Fruit fly (Drosophila melanogaster) whole organism, adult: ENCODE data around the gene Hipk.

Experiments
- CG11617 ChIP-seq: fragments of 200-800 bp; sonication (Bioruptor generic); optimal IDR thresholded peaks from 2 replicates; lab custom pipeline; 2017; ENCODE audit warnings: mild to moderate bottlenecking, missing biosample characterization, missing genetic modification reagents, missing genetic modification characterization
- CG12768 ChIP-seq: fragments of 200-800 bp; sonication (Bioruptor generic); optimal IDR thresholded peaks from 2 replicates; lab custom pipeline; 2017; ENCODE audit warnings: missing biosample characterization, missing genetic modification characterization, mild to moderate bottlenecking, moderate library complexity, missing genetic modification reagents
- CG14711 ChIP-seq: fragments of 200-800 bp; sonication (Bioruptor generic); optimal IDR thresholded peaks from 2 replicates; lab custom pipeline; 2018; ENCODE audit warnings: missing biosample characterization, mild to moderate bottlenecking, missing genetic modification characterization, moderate library complexity
- CG1620 ChIP-seq: fragments of 200-800 bp; sonication (Bioruptor generic); optimal IDR thresholded peaks from 2 replicates; lab custom pipeline; 2016; ENCODE audit warnings: missing biosample characterization, missing genetic modification characterization
- CG33017 ChIP-seq: fragments of 200-800 bp; sonication (Bioruptor generic); optimal IDR thresholded peaks from 2 replicates; lab custom pipeline; 2018; ENCODE audit warnings: missing biosample characterization, mild to moderate bottlenecking, missing genetic modification characterization, moderate library complexity
- CG5204 ChIP-seq: fragments of 200-800 bp; sonication (Bioruptor generic); optimal IDR thresholded peaks from 2 replicates; lab custom pipeline; 2016; ENCODE audit warnings: missing biosample characterization, missing genetic modification characterization
- CG7045 ChIP-seq: fragments of 200-800 bp; sonication (Bioruptor generic); optimal IDR thresholded peaks from 2 replicates; lab custom pipeline; 2017; ENCODE audit warnings: missing biosample characterization, mild to moderate bottlenecking, missing genetic modification characterization
- CG7101 ChIP-seq: fragments of 200-800 bp; sonication (Bioruptor generic); optimal IDR thresholded peaks from 2 replicates; lab custom pipeline; 2018; ENCODE audit warnings: missing biosample characterization, mild to moderate bottlenecking, missing genetic modification characterization, moderate library complexity
- Clk ChIP-seq: fragments of 200-800 bp; sonication (Bioruptor generic); optimal IDR thresholded peaks from 2 replicates; lab custom pipeline; 2017; ENCODE audit warnings: missing biosample characterization, missing genetic modification characterization
- Crg-1 ChIP-seq: fragments of 200-800 bp; sonication (Bioruptor generic); optimal IDR thresholded peaks from 2 replicates; lab custom pipeline; 2016; ENCODE audit warnings: missing biosample characterization, missing genetic modification characterization
- Hr96 ChIP-seq: fragments of 200-800 bp; sonication (Bioruptor generic); optimal IDR thresholded peaks from 2 replicates; lab custom pipeline; 2016; ENCODE audit warnings: missing biosample characterization, missing genetic modification characterization
- Mnt ChIP-seq: fragments of 200-800 bp; sonication (Bioruptor generic); optimal IDR thresholded peaks from 2 replicates; lab custom pipeline; 2016; ENCODE audit warnings: missing biosample characterization, mild to moderate bottlenecking, missing genetic modification characterization
- bab1 ChIP-seq: fragments of 200-800 bp; sonication (Bioruptor generic); optimal IDR thresholded peaks from 3 replicates; lab custom pipeline; 2019; ENCODE audit warnings: missing biosample characterization, mild to moderate bottlenecking, missing genetic modification characterization, moderate library complexity
- cic ChIP-seq: fragments of 200-800 bp; sonication (Bioruptor generic); optimal IDR thresholded peaks from 2 replicates; lab custom pipeline; 2017; ENCODE audit warnings: missing biosample characterization, mild to moderate bottlenecking, missing genetic modification characterization, moderate library complexity
- cnc ChIP-seq, 2 experiments: fragments of >200 bp; optimal IDR thresholded peaks; 2 replicates each; lab custom pipeline; 2017
- kay ChIP-seq: fragments of 200-800 bp; sonication (Bioruptor generic); peaks from one replicate; lab custom pipeline; 2016; ENCODE audit warnings: missing biosample characterization, missing genetic modification characterization, borderline replicate concordance
- ovo ChIP-seq: fragments of 200-800 bp; sonication (Bioruptor generic); optimal IDR thresholded peaks from 2 replicates; lab custom pipeline; 2016; ENCODE audit warnings: missing biosample characterization, missing genetic modification characterization
- pad ChIP-seq: fragments of 200-800 bp; sonication (Bioruptor generic); optimal IDR thresholded peaks from 3 replicates; lab custom pipeline; 2017; ENCODE audit warnings: missing biosample characterization, missing genetic modification characterization, mild to moderate bottlenecking, moderate library complexity, missing genetic modification reagents
- tj ChIP-seq: fragments of 200-800 bp; sonication (Bioruptor generic); optimal IDR thresholded peaks from 3 replicates; lab custom pipeline; 2017; ENCODE audit warnings: missing biosample characterization, mild to moderate bottlenecking, missing genetic modification characterization, moderate library complexity
- toe ChIP-seq: fragments of 200-800 bp; sonication (Bioruptor generic); optimal IDR thresholded peaks from 2 replicates; lab custom pipeline; 2016; ENCODE audit warnings: missing biosample characterization, missing genetic modification characterization

The Hipk gene

DNA sequence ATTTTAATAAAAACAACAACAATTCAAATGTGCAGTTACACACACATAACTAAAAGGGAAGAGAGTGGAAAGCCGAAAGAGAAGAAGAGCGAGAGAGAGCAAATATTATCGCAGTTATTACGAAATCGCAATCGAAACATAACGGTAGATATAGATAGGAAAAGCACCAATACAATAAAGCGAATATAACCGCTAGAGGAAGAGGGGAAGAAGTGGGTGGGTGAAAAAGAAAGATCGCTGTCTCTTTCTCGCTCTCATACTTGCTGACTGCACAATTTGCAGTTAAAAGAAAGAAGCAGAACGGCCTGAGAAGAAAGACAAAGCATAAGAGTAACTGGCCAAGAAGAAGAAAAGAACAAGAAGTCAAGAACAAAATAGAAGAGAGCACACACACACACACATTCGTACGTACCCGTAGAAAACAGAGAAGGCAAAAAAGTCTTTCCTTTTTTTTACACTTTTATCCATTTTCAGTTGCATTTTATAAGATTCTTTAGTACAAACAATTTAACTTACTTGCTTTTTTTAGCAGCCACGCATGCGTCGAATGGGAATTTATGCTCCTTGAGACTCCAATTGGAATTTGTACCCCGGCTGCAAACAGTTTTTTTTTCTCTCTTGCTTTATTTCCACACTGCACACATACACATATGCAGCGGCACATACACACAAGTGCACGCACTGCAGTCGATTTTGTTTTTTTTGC is 3.3 kb upstream of the Hipk start:
- TF ChIP-seq tj (GFP tag; lab: Kevin White, UChicago) (peak; percentile 91), bab1 (no peak), pad (GFP tag; lab: Kevin White, UChicago) (peak; percentile 98), Clk (GFP tag; lab: Kevin White, UChicago) (no peak), CG12768 (GFP tag; lab: Kevin White, UChicago) (peak; percentile 43), ovo (GFP tag; lab: Kevin White, UChicago) (peak; percentile 91), CG5204 (no peak)

DNA sequence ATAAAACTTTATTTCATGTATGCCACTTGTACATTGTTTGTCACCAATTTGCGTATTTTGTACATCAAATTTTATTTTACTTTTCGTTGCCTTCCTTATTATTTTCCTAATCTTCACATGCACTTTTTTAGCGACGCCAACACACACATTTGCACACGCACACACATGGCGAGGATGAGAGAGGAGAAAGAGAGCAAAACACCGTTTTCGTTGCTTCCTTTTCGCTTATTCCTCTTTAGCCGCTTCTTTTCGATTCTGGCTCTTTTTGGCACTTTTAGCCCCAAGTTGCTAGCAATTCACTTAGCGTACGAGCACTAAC is 2.8 kb upstream of the Hipk start:
- TF ChIP-seq CG5204 = no peak
- no peak for TF ChIP-seq cnc (optimal IDR thresholded peaks at IDR 0.05; lab: Kevin White, UChicago)

DNA sequence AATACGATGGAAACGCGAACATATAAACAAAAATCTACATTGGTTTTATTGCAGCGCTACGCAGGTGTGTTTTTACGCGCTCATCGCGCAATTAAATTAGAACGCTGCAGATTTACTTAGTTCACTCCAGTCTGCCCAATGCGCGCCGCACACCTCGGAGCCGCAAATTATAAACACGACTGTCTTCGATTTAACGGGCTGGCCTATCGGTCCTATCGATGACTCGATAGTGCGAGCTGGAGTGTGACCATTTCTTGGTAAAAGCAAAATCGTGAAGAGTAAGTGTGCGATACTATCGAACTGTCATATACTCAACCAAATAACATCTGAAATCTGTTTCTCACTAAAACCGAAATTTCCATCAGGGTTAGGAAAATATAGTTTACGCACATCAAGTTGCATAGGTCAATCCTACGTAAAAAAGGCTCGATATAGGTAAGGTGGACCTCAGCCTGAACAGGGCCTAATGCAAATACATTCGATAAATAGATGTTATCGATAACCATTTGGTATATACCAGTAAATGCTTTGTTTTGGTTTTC is 2.4 kb upstream of the Hipk start, which contains the start of the genes klar and BORCS6:
Gene klar, minus strand, starts transcription at position 183 of the 542 bp plus-strand sequence.
Gene BORCS6, plus strand, starts transcription at position 420 of the 542 bp plus-strand sequence.
- peak; percentile 78 for TF ChIP-seq Hr96 (GFP tag; lab: Kevin White, UChicago)
- peak; percentile 54 for TF ChIP-seq CG7101 (tag; lab: Kevin White, UChicago)
- TF ChIP-seq ovo (GFP tag; lab: Kevin White, UChicago) = peak; percentile 48
- peak; percentile 73 for TF ChIP-seq Mnt (GFP tag; lab: Kevin White, UChicago)
- no peak for TF ChIP-seq CG5204
- TF ChIP-seq toe (GFP tag; lab: Kevin White, UChicago) = no peak
- TF ChIP-seq Clk (GFP tag; lab: Kevin White, UChicago) = no peak
- TF ChIP-seq cic = peak; percentile 35
- peak; percentile 4 for TF ChIP-seq pad (GFP tag; lab: Kevin White, UChicago)
- peak; percentile 46 for TF ChIP-seq CG1620 (GFP tag; lab: Kevin White, UChicago)
- TF ChIP-seq CG11617 (GFP tag; lab: Kevin White, UChicago) = peak; percentile 14
- TF ChIP-seq kay (GFP tag; lab: Kevin White, UChicago) = no peak
- TF ChIP-seq CG14711 (tag; lab: Kevin White, UChicago) = peak; percentile 46
- no peak for TF ChIP-seq cnc (optimal IDR thresholded peaks at IDR 0.05; lab: Kevin White, UChicago)
- TF ChIP-seq bab1 = peak; percentile 72
- no peak for TF ChIP-seq CG12768 (GFP tag; lab: Kevin White, UChicago)
- no peak for TF ChIP-seq CG33017 (tag; lab: Kevin White, UChicago)
- TF ChIP-seq Crg-1 (GFP tag; lab: Kevin White, UChicago) = no peak
- TF ChIP-seq CG7045 (GFP tag; lab: Kevin White, UChicago) = peak; percentile 27
- peak; percentile 40 for TF ChIP-seq tj (GFP tag; lab: Kevin White, UChicago)

DNA sequence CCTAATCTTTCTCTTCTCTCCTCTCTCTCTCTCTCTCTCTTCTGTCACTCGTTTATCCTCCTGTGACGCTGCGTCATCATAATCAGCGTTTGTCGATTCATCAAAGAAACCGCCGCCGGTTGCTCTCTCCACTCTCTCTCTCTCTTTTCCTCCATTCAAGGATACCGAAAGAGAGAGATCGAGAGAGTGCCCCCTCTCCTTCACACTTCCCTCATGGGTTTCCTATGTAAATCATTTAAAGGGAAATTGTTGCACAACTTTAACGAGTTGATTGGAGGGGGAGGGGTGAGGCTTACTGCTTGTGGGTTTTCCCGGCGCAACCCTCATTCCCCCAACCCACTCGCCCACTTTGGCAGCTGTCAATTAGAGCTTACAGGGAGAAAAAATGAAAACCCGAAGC is 1.3 kb downstream of the Hipk start:
- TF ChIP-seq tj (GFP tag; lab: Kevin White, UChicago) (peak; percentile 32), CG12768 (GFP tag; lab: Kevin White, UChicago) (peak; percentile 30), cic (no peak)

DNA sequence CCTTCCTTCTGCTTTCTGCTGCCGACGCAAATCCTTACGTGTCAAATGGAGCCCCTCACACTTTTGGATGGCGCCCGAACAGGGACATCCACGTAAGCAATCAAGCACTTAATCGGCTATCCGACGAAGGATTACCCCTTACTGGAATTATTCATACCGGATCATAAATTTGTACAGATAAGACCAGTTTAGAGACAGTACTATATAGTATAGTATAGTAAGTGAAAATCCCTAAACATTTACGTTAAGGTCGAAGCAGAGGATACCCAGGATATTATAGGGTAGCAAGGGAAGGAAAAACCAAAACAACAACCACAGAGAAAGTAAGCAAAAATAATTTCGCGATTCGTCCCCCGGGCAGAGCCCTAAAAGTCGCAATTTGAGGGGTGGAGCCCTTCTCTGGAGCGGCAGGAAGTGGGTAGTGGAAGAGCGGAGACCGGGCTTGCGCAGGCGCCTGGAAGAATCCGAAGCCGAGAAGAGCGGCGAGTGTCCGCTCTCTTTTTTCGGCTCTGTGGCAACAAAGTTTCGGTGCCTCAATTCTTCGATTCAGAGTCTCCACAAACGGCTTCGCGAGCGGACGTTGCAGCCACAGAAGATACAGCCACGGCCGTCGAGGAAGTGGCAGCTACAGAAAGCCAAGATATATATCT is 2.8 kb downstream of the Hipk start:
- peak; percentile 51 for TF ChIP-seq CG14711 (tag; lab: Kevin White, UChicago)
- no peak for TF ChIP-seq Hr96 (GFP tag; lab: Kevin White, UChicago)
- peak; percentile 2 for TF ChIP-seq cic
- TF ChIP-seq pad (GFP tag; lab: Kevin White, UChicago) = no peak
- no peak for TF ChIP-seq CG1620 (GFP tag; lab: Kevin White, UChicago)
- TF ChIP-seq Clk (GFP tag; lab: Kevin White, UChicago) = no peak
- TF ChIP-seq CG7101 (tag; lab: Kevin White, UChicago) = peak; percentile 46
- TF ChIP-seq toe (GFP tag; lab: Kevin White, UChicago) = no peak
- TF ChIP-seq Mnt (GFP tag; lab: Kevin White, UChicago) = no peak
- no peak for TF ChIP-seq cnc (optimal IDR thresholded peaks at IDR 0.05; lab: Kevin White, UChicago)
- no peak for TF ChIP-seq kay (GFP tag; lab: Kevin White, UChicago)
- TF ChIP-seq CG5204 = no peak
- TF ChIP-seq Crg-1 (GFP tag; lab: Kevin White, UChicago) = no peak
- TF ChIP-seq CG33017 (tag; lab: Kevin White, UChicago) = peak; percentile 77
- peak; percentile 50 for TF ChIP-seq CG7045 (GFP tag; lab: Kevin White, UChicago)
- peak; percentile 39 for TF ChIP-seq CG12768 (GFP tag; lab: Kevin White, UChicago)
- TF ChIP-seq ovo (GFP tag; lab: Kevin White, UChicago) = no peak
- TF ChIP-seq tj (GFP tag; lab: Kevin White, UChicago) = peak; percentile 7
- TF ChIP-seq bab1 = no peak
- no peak for TF ChIP-seq CG11617 (GFP tag; lab: Kevin White, UChicago)

DNA sequence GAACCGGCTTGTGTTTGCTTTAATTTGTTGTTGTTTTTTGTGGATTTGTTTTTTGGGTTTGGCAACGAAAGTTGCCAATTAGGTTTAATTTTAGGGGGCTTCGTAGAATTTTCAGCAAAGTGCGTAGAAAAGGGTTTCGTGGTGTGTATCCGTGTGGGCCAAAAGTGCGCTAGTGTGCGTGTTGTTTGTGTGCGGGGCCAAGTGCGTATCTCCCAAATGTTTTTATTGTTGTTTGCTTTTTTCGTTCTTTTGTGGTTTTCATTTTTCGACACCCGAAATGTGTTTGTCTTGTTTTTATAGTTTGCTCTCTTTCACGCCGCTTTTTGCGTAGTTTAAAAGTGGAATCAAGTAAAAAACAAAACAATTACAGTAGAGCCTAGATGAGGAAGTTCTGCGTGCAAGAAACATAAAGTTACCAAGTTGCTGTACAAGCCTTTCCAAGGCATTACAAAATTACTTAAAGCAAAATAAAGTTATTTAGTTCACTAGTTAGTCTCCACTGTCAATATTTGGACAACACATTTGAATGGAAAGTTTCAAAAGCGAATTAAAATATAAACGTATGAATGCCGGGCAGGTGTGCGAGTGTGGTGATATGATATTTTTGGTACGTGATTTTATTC is 4.1 kb downstream of the Hipk start:
- TF ChIP-seq cic = no peak
- no peak for TF ChIP-seq Clk (GFP tag; lab: Kevin White, UChicago)
- peak; percentile 23 for TF ChIP-seq CG11617 (GFP tag; lab: Kevin White, UChicago)
- TF ChIP-seq CG7045 (GFP tag; lab: Kevin White, UChicago) = no peak
- peak; percentile 27 for TF ChIP-seq CG14711 (tag; lab: Kevin White, UChicago)
- TF ChIP-seq pad (GFP tag; lab: Kevin White, UChicago) = no peak
- no peak for TF ChIP-seq Mnt (GFP tag; lab: Kevin White, UChicago)
- TF ChIP-seq Hr96 (GFP tag; lab: Kevin White, UChicago) = no peak
- no peak for TF ChIP-seq CG33017 (tag; lab: Kevin White, UChicago)
- no peak for TF ChIP-seq CG5204
- no peak for TF ChIP-seq Crg-1 (GFP tag; lab: Kevin White, UChicago)
- no peak for TF ChIP-seq ovo (GFP tag; lab: Kevin White, UChicago)
- TF ChIP-seq toe (GFP tag; lab: Kevin White, UChicago) = no peak
- no peak for TF ChIP-seq tj (GFP tag; lab: Kevin White, UChicago)
- TF ChIP-seq CG7101 (tag; lab: Kevin White, UChicago) = peak; percentile 74
- TF ChIP-seq kay (GFP tag; lab: Kevin White, UChicago) = no peak
- TF ChIP-seq CG12768 (GFP tag; lab: Kevin White, UChicago) = no peak
- TF ChIP-seq bab1 = peak; percentile 77
- peak; percentile 5 for TF ChIP-seq CG1620 (GFP tag; lab: Kevin White, UChicago)
- TF ChIP-seq cnc (optimal IDR thresholded peaks at IDR 0.05; lab: Kevin White, UChicago) = no peak
